Fruit fly (Drosophila melanogaster) whole organism, larva: ENCODE results near the gene CG6738.

Experiments
- noc ChIP-seq: fragments of 200-800 bp; sonication (Bioruptor generic); optimal IDR thresholded peaks from 3 replicates; lab custom pipeline; 2019; ENCODE audit warnings: missing biosample characterization, mild to moderate bottlenecking, missing genetic modification characterization, moderate library complexity

CG6738 gene

dm6 chr3R:23139634-23140010 is 40.3 kb downstream of the CG6738 start:
- peak; percentile 53 for TF ChIP-seq noc (tag; lab: Kevin White, UChicago)

dm6 chr3R:23140280-23140679 is 40.9 kb downstream of the CG6738 start:
- TF ChIP-seq noc (tag; lab: Kevin White, UChicago): peak; percentile 34

- TF ChIP-seq noc (tag; lab: Kevin White, UChicago): no peak
Observed at dm6 chr3R:23141113-23141512, 41.8 kb downstream of the CG6738 start.

dm6 chr3R:23141678-23142338 is 42.5 kb downstream of the CG6738 start, which contains the start of gene hh:
Gene hh, minus strand, starts transcription at chr3R:23141906.
- TF ChIP-seq noc (tag; lab: Kevin White, UChicago): no peak

- no peak for TF ChIP-seq noc (tag; lab: Kevin White, UChicago)
Observed at dm6 chr3R:23143440-23143839, 44.1 kb downstream of the CG6738 start.

- no peak for TF ChIP-seq noc (tag; lab: Kevin White, UChicago)
Observed at dm6 chr3R:23144654-23145053, 45.3 kb downstream of the CG6738 start.

- no peak for TF ChIP-seq noc (tag; lab: Kevin White, UChicago)
Observed at dm6 chr3R:23145681-23146080, 46.3 kb downstream of the CG6738 start.

- TF ChIP-seq noc (tag; lab: Kevin White, UChicago): no peak
Observed at dm6 chr3R:23147058-23147457, 47.7 kb downstream of the CG6738 start.

- TF ChIP-seq noc (tag; lab: Kevin White, UChicago): no peak
Observed at dm6 chr3R:23147625-23148024, 48.3 kb downstream of the CG6738 start.

dm6 chr3R:23148433-23148832 is 49.1 kb downstream of the CG6738 start:
- TF ChIP-seq noc (tag; lab: Kevin White, UChicago): no peak

- TF ChIP-seq noc (tag; lab: Kevin White, UChicago): no peak
Observed at dm6 chr3R:23149021-23149571, 49.8 kb downstream of the CG6738 start.
